Worm (Caenorhabditis elegans) whole organism, L2 larva: ENCODE measurements around the gene K09C6.7.

ENCODE experiments used
- C34F6.9 ChIP-seq: fragments of 150-350 bp; optimal IDR thresholded peaks from 2 replicates; lab custom pipeline; 2014; ENCODE audit warnings: missing biosample characterization, missing genetic modification characterization
- F13H6.1 ChIP-seq: sonication (generic microtip); optimal IDR thresholded peaks from 2 replicates; lab custom pipeline; 2016; ENCODE audit warnings: missing genetic modification characterization, missing compliant biosample characterization
- R02D3.7 ChIP-seq: fragments of 150-350 bp; optimal IDR thresholded peaks from 2 replicates; lab custom pipeline; 2014; ENCODE audit warnings: missing biosample characterization, missing genetic modification characterization
- aly-2 ChIP-seq: fragments of 150-350 bp; optimal IDR thresholded peaks from 2 replicates; lab custom pipeline; 2014; ENCODE audit warnings: missing biosample characterization, missing genetic modification characterization
- ama-1 ChIP-seq: fragments of 150-350 bp; optimal IDR thresholded peaks from 2 replicates; lab custom pipeline; 2018; ENCODE audit warnings: inconsistent platforms
- ceh-16 ChIP-seq: fragments of 150-350 bp; optimal IDR thresholded peaks from 2 replicates; lab custom pipeline; 2014; ENCODE audit warnings: missing biosample characterization, missing genetic modification characterization
- ceh-82 ChIP-seq: fragments of 150-350 bp; optimal IDR thresholded peaks from 2 replicates; lab custom pipeline; 2014; ENCODE audit warnings: missing biosample characterization, missing genetic modification characterization
- dmd-4 ChIP-seq: sonication (generic microtip); optimal IDR thresholded peaks from 2 replicates; lab custom pipeline; 2017; ENCODE audit warnings: missing biosample characterization, missing genetic modification characterization
- elt-1 ChIP-seq: fragments of 150-350 bp; optimal IDR thresholded peaks from 2 replicates; lab custom pipeline; 2014; ENCODE audit warnings: missing biosample characterization, missing genetic modification characterization
- elt-3 ChIP-seq: sonication (generic microtip); optimal IDR thresholded peaks from 2 replicates; lab custom pipeline; 2017; ENCODE audit warnings: missing biosample characterization, missing genetic modification characterization
- fos-1 ChIP-seq: fragments of 150-350 bp; optimal IDR thresholded peaks from 2 replicates; lab custom pipeline; 2014; ENCODE audit warnings: missing biosample characterization, missing genetic modification characterization
- gmeb-1 ChIP-seq: fragments of 150-350 bp; optimal IDR thresholded peaks from 2 replicates; lab custom pipeline; 2014; ENCODE audit warnings: missing biosample characterization, missing genetic modification characterization
- lin-11 ChIP-seq: fragments of 150-350 bp; sonication (generic microtip); optimal IDR thresholded peaks from 2 replicates; lab custom pipeline; 2014; ENCODE audit warnings: missing biosample characterization, missing genetic modification characterization, inconsistent platforms, mixed read lengths
- lin-13 ChIP-seq: fragments of 150-350 bp; optimal IDR thresholded peaks from 2 replicates; lab custom pipeline; 2014; ENCODE audit warnings: missing biosample characterization, missing genetic modification reagents, missing genetic modification characterization
- lsy-2 ChIP-seq, 2 experiments: fragments of 150-350 bp in 1 of 2; sonication (generic microtip) in 1 of 2; optimal IDR thresholded peaks; 2 replicates each; lab custom pipeline; 2014 to 2017; ENCODE audit warnings: missing biosample characterization in 2 of 2, missing genetic modification characterization in 2 of 2
- mbf-1 ChIP-seq: sonication (generic microtip); optimal IDR thresholded peaks from 2 replicates; lab custom pipeline; 2017; ENCODE audit warnings: missing biosample characterization, missing genetic modification characterization
- mdl-1 ChIP-seq, 2 experiments: fragments of 150-350 bp in 1 of 2; sonication (generic microtip) in 1 of 2; optimal IDR thresholded peaks; 2 replicates each; lab custom pipeline; 2017; ENCODE audit warnings: missing biosample characterization in 2 of 2, missing genetic modification characterization in 2 of 2
- nhr-10 ChIP-seq: sonication (generic microtip); optimal IDR thresholded peaks from 2 replicates; lab custom pipeline; 2017; ENCODE audit warnings: missing biosample characterization, missing genetic modification characterization
- nhr-11 ChIP-seq: fragments of 150-350 bp; optimal IDR thresholded peaks from 2 replicates; lab custom pipeline; 2014; ENCODE audit warnings: missing biosample characterization, missing genetic modification characterization
- nhr-12 ChIP-seq: fragments of 150-350 bp; optimal IDR thresholded peaks from 2 replicates; lab custom pipeline; 2014; ENCODE audit warnings: missing biosample characterization, missing genetic modification characterization
- nhr-23 ChIP-seq: fragments of 150-350 bp; optimal IDR thresholded peaks from 2 replicates; lab custom pipeline; 2014; ENCODE audit warnings: missing biosample characterization, missing genetic modification reagents, missing genetic modification characterization
- nhr-237 ChIP-seq: fragments of 150-350 bp; optimal IDR thresholded peaks from 2 replicates; lab custom pipeline; 2014; ENCODE audit warnings: missing biosample characterization, missing genetic modification characterization
- nhr-6 ChIP-seq: fragments of 150-350 bp; optimal IDR thresholded peaks from 2 replicates; lab custom pipeline; 2014; ENCODE audit warnings: missing biosample characterization, missing genetic modification characterization
- sem-4 ChIP-seq: fragments of 150-350 bp; optimal IDR thresholded peaks from 2 replicates; lab custom pipeline; 2014; ENCODE audit warnings: missing biosample characterization, missing genetic modification reagents, missing genetic modification characterization
- skn-1 ChIP-seq: sonication (generic microtip); optimal IDR thresholded peaks from 2 replicates; lab custom pipeline; 2017; ENCODE audit warnings: missing biosample characterization, missing genetic modification characterization
- sma-3 ChIP-seq: sonication (generic microtip); optimal IDR thresholded peaks from 2 replicates; lab custom pipeline; 2016; ENCODE audit warnings: missing genetic modification reagents, missing genetic modification characterization, missing compliant biosample characterization
- sma-9 ChIP-seq, 2 experiments: fragments of 150-350 bp in 1 of 2; sonication (generic microtip) in 1 of 2; optimal IDR thresholded peaks; 2 replicates each; lab custom pipeline; 2014 to 2016; ENCODE audit warnings: missing genetic modification characterization in 2 of 2, mild to moderate bottlenecking in 1 of 2, missing biosample characterization in 1 of 2, missing compliant biosample characterization in 1 of 2, missing genetic modification reagents in 1 of 2, moderate library complexity in 1 of 2
- unc-39 ChIP-seq: fragments of 150-350 bp; optimal IDR thresholded peaks from 2 replicates; lab custom pipeline; 2014; ENCODE audit warnings: missing biosample characterization, missing genetic modification characterization
- unc-62 ChIP-seq: fragments of 150-350 bp; optimal IDR thresholded peaks from 2 replicates; lab custom pipeline; 2014; ENCODE audit warnings: missing biosample characterization, missing genetic modification reagents, missing genetic modification characterization
- ztf-11 ChIP-seq: sonication (generic microtip); optimal IDR thresholded peaks from 2 replicates; lab custom pipeline; 2017; ENCODE audit warnings: missing biosample characterization, missing genetic modification characterization
- ztf-4 ChIP-seq: fragments of 150-350 bp; optimal IDR thresholded peaks from 2 replicates; lab custom pipeline; 2014; ENCODE audit warnings: missing biosample characterization, missing genetic modification characterization

The K09C6.7 gene

ce11 chrV:801555-802060 lies 37.3 kb downstream of the K09C6.7 start:
- TF ChIP-seq C34F6.9 (tag; lab: Kevin White, UChicago) (no peak), ama-1 (no peak), ceh-16 (peak; percentile 33), sma-9 (GFP tag; optimal IDR thresholded peaks at IDR 0.05; lab: Kevin White, UChicago) (peak; percentile 77), sma-9 (tag; optimal IDR thresholded peaks at IDR 0.05; lab: Kevin White, UChicago) (no peak), elt-1 (tag; lab: Kevin White, UChicago) (peak; percentile 89)

- TF ChIP-seq gmeb-1 (tag; lab: Kevin White, UChicago), result no peak
- no peak for TF ChIP-seq unc-62
- no peak for TF ChIP-seq nhr-237 (tag; lab: Kevin White, UChicago)
- peak; percentile 70 for TF ChIP-seq sma-9 (GFP tag; optimal IDR thresholded peaks at IDR 0.05; lab: Kevin White, UChicago)
- no peak for TF ChIP-seq sma-9 (tag; optimal IDR thresholded peaks at IDR 0.05; lab: Kevin White, UChicago)
- TF ChIP-seq elt-1 (tag; lab: Kevin White, UChicago), result peak; percentile 3
Observed at ce11 chrV:800271-800670, 38.6 kb downstream of the K09C6.7 start.

ce11 chrV:797241-797640 lies 41.6 kb downstream of the K09C6.7 start:
- TF ChIP-seq ztf-4 (no peak), fos-1 (tag; lab: Kevin White, UChicago) (no peak), skn-1 (tag; lab: Kevin White, UChicago) (no peak), sma-3 (GFP tag; lab: Kevin White, UChicago) (no peak), ztf-11 (tag; lab: Kevin White, UChicago) (no peak), aly-2 (no peak), unc-39 (tag; lab: Kevin White, UChicago) (no peak), lin-11 (tag; lab: Kevin White, UChicago) (no peak), ceh-82 (no peak), sem-4 (tag; lab: Kevin White, UChicago) (no peak), nhr-12 (tag; lab: Kevin White, UChicago) (no peak), unc-62 (no peak)

ce11 chrV:794092-794491 lies 44.8 kb downstream of the K09C6.7 start:
- TF ChIP-seq sem-4 (tag; lab: Kevin White, UChicago), result no peak
- TF ChIP-seq nhr-23 (tag; lab: Kevin White, UChicago), result no peak
- no peak for TF ChIP-seq nhr-10 (tag; lab: Kevin White, UChicago)
- TF ChIP-seq mdl-1 (tag; optimal IDR thresholded peaks at IDR 0.05; lab: Kevin White, UChicago), result no peak
- no peak for TF ChIP-seq F13H6.1 (tag; lab: Kevin White, UChicago)
- TF ChIP-seq mbf-1 (tag; lab: Kevin White, UChicago), result no peak
- TF ChIP-seq ceh-16, result no peak
- no peak for TF ChIP-seq lin-13 (GFP tag; lab: Kevin White, UChicago)
- TF ChIP-seq R02D3.7 (tag; lab: Kevin White, UChicago), result no peak
- TF ChIP-seq unc-39 (tag; lab: Kevin White, UChicago), result no peak
- no peak for TF ChIP-seq dmd-4 (tag; lab: Kevin White, UChicago)
- no peak for TF ChIP-seq elt-1 (tag; lab: Kevin White, UChicago)
- no peak for TF ChIP-seq lsy-2 (tag; optimal IDR thresholded peaks at IDR 0.05; lab: Kevin White, UChicago)
- no peak for TF ChIP-seq nhr-6 (tag; lab: Kevin White, UChicago)
- no peak for TF ChIP-seq fos-1 (tag; lab: Kevin White, UChicago)
- no peak for TF ChIP-seq ztf-11 (tag; lab: Kevin White, UChicago)
- no peak for TF ChIP-seq lin-11 (tag; lab: Kevin White, UChicago)
- TF ChIP-seq nhr-11, result no peak
- no peak for TF ChIP-seq aly-2
- TF ChIP-seq elt-3 (tag; lab: Kevin White, UChicago), result no peak
- TF ChIP-seq, all 48 proteins: peak for 0
